Worm (Caenorhabditis elegans) whole organism, midembryonic: ENCODE results near the gene C54D10.5.

Experiments used
- T22C8.4 ChIP-seq: fragments of 200-800 bp; sonication (Bioruptor generic); IDR thresholded peaks from 2 replicates; pipeline ENCODE4 v1.3.6; 2022; ENCODE audit warnings: missing genetic modification characterization, missing compliant biosample characterization
- cog-1 ChIP-seq: sonication (generic microtip); optimal IDR thresholded peaks from 2 replicates; lab custom pipeline; 2016; ENCODE audit warnings: missing genetic modification characterization, missing compliant biosample characterization
- flt-1 ChIP-seq: fragments of 200-800 bp; sonication (Bioruptor generic); IDR thresholded peaks from 2 replicates; pipeline ENCODE4 v1.3.6; 2022; ENCODE audit warnings: missing genetic modification characterization, missing compliant biosample characterization
- klf-2 ChIP-seq: fragments of 200-800 bp; sonication (Bioruptor generic); conservative IDR thresholded peaks from 2 replicates; pipeline ENCODE4 v1.3.6; 2022; ENCODE audit warnings: missing genetic modification reagents, missing genetic modification characterization, missing compliant biosample characterization
- med-1 ChIP-seq: sonication (generic microtip); optimal IDR thresholded peaks from 2 replicates; lab custom pipeline; 2017; ENCODE audit warnings: missing genetic modification characterization, mild to moderate bottlenecking, missing compliant biosample characterization, antibody characterized with exemption, missing genetic modification reagents; ENCODE audit not compliant: insufficient read depth
- ref-1 ChIP-seq: fragments of 200-800 bp; sonication (Bioruptor generic); conservative IDR thresholded peaks from 2 replicates; pipeline ENCODE4 v1.3.6; 2022; ENCODE audit warnings: missing genetic modification reagents, missing genetic modification characterization, missing compliant biosample characterization
- tab-1 ChIP-seq: fragments of 200-800 bp; sonication (Bioruptor generic); IDR thresholded peaks from 2 replicates; pipeline ENCODE4 v1.3.6; 2022; ENCODE audit warnings: missing genetic modification characterization, missing compliant biosample characterization
- ztf-23 ChIP-seq: fragments of 200-800 bp; sonication (Bioruptor generic); IDR thresholded peaks from 2 replicates; pipeline ENCODE4 v1.3.6; 2022; ENCODE audit warnings: missing genetic modification reagents, missing genetic modification characterization, missing compliant biosample characterization
- ztf-29 ChIP-seq: fragments of 200-800 bp; sonication (Bioruptor generic); IDR thresholded peaks from 2 replicates; pipeline ENCODE4 v1.3.6; 2022; ENCODE audit warnings: missing genetic modification reagents, missing genetic modification characterization, missing compliant biosample characterization

The C54D10.5 gene

ce11 chrV:12429039-12429438 lies at the start of gene C54D10.5:
Gene C54D10.5, plus strand, starts transcription at chrV:12429339.
- TF ChIP-seq tab-1 (GFP tag; lab: Robert Waterston, UW) (no peak), med-1 (GFP tag; lab: Kevin White, UChicago) (no peak), T22C8.4 (no peak), flt-1 (GFP tag; lab: Robert Waterston, UW) (no peak), ztf-23 (GFP tag; lab: Robert Waterston, UW) (no peak), cog-1 (tag; lab: Kevin White, UChicago) (no peak)

ce11 chrV:12386154-12386553 lies 43.0 kb upstream of the C54D10.5 start, which contains the start of gene K01D12.15:
Gene K01D12.15, plus strand, starts transcription at chrV:12386454.
- no peak for TF ChIP-seq klf-2 (GFP tag; lab: Robert Waterston, UW)
- TF ChIP-seq ztf-29 (GFP tag; lab: Robert Waterston, UW) = no peak
- no peak for TF ChIP-seq T22C8.4
- no peak for TF ChIP-seq tab-1 (GFP tag; lab: Robert Waterston, UW)
- no peak for TF ChIP-seq flt-1 (GFP tag; lab: Robert Waterston, UW)
- no peak for TF ChIP-seq cog-1 (tag; lab: Kevin White, UChicago)
- TF ChIP-seq ztf-23 (GFP tag; lab: Robert Waterston, UW) = no peak
- TF ChIP-seq med-1 (GFP tag; lab: Kevin White, UChicago) = no peak
- no peak for TF ChIP-seq ref-1 (GFP tag; lab: Robert Waterston, UW)

- no peak for TF ChIP-seq ztf-29 (GFP tag; lab: Robert Waterston, UW)
- no peak for TF ChIP-seq ref-1 (GFP tag; lab: Robert Waterston, UW)
- TF ChIP-seq ztf-23 (GFP tag; lab: Robert Waterston, UW) = no peak
- no peak for TF ChIP-seq T22C8.4
- TF ChIP-seq tab-1 (GFP tag; lab: Robert Waterston, UW) = no peak
- TF ChIP-seq cog-1 (tag; lab: Kevin White, UChicago) = no peak
- TF ChIP-seq med-1 (GFP tag; lab: Kevin White, UChicago) = no peak
- no peak for TF ChIP-seq flt-1 (GFP tag; lab: Robert Waterston, UW)
- TF ChIP-seq klf-2 (GFP tag; lab: Robert Waterston, UW) = no peak
Measured at ce11 chrV:12395699-12396098, 33.4 kb upstream of the C54D10.5 start, which contains the start of gene twk-14. Gene twk-14, minus strand, starts transcription at chrV:12395706.

DNA sequence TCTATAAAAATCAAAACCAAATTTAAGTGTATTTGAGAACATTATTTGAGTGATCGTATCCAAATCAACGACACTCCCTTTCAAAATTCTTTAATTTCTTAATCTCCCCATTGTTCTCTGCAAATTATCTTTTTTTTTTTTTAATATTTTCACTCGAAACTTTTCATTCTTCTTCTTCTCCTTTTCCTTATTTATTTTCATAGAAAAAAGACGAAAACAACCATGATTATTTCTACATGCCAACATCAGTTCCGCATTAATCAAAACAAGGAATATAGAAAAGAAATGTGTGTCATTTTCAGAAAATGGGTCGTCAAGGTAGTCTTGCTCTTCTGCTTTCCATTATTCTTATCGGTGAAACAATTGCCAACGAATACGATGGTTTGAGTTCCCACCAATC lies 31.6 kb upstream of the C54D10.5 start, which contains the start of gene K01D12.5:
TSS of gene K01D12.5 (plus strand) at position 301 of the 400 bp plus-strand sequence.
- TF ChIP-seq ztf-29 (GFP tag; lab: Robert Waterston, UW) = no peak
- no peak for TF ChIP-seq klf-2 (GFP tag; lab: Robert Waterston, UW)
- no peak for TF ChIP-seq tab-1 (GFP tag; lab: Robert Waterston, UW)
- TF ChIP-seq med-1 (GFP tag; lab: Kevin White, UChicago) = no peak
- TF ChIP-seq cog-1 (tag; lab: Kevin White, UChicago) = no peak
- no peak for TF ChIP-seq flt-1 (GFP tag; lab: Robert Waterston, UW)
- TF ChIP-seq ztf-23 (GFP tag; lab: Robert Waterston, UW) = no peak
- TF ChIP-seq T22C8.4 = no peak
- TF ChIP-seq ref-1 (GFP tag; lab: Robert Waterston, UW) = no peak

ce11 chrV:12400677-12401236 lies 28.4 kb upstream of the C54D10.5 start, which contains the start of the genes K01D12.20 and miga-1:
Gene K01D12.20, minus strand, starts transcription at chrV:12400814.
Gene miga-1, minus strand, starts transcription at chrV:12400859.
- TF ChIP-seq tab-1 (GFP tag; lab: Robert Waterston, UW) (no peak), med-1 (GFP tag; lab: Kevin White, UChicago) (no peak), cog-1 (tag; lab: Kevin White, UChicago) (no peak), ztf-29 (GFP tag; lab: Robert Waterston, UW) (no peak), ref-1 (GFP tag; lab: Robert Waterston, UW) (no peak), flt-1 (GFP tag; lab: Robert Waterston, UW) (no peak), ztf-23 (GFP tag; lab: Robert Waterston, UW) (no peak), T22C8.4 (no peak), klf-2 (GFP tag; lab: Robert Waterston, UW) (no peak)

ce11 chrV:12401383-12401782 lies 27.8 kb upstream of the C54D10.5 start, which contains the start of gene K01D12.7:
Gene K01D12.7, minus strand, starts transcription at chrV:12401483.
- TF ChIP-seq med-1 (GFP tag; lab: Kevin White, UChicago) (no peak), klf-2 (GFP tag; lab: Robert Waterston, UW) (no peak), cog-1 (tag; lab: Kevin White, UChicago) (no peak), flt-1 (GFP tag; lab: Robert Waterston, UW) (no peak)

ce11 chrV:12402355-12402754 lies 26.8 kb upstream of the C54D10.5 start, which contains the start of gene K01D12.8:
Gene K01D12.8, plus strand, starts transcription at chrV:12402655.
- no peak for TF ChIP-seq klf-2 (GFP tag; lab: Robert Waterston, UW)
- no peak for TF ChIP-seq T22C8.4
- no peak for TF ChIP-seq flt-1 (GFP tag; lab: Robert Waterston, UW)
- no peak for TF ChIP-seq tab-1 (GFP tag; lab: Robert Waterston, UW)
- no peak for TF ChIP-seq ref-1 (GFP tag; lab: Robert Waterston, UW)
- no peak for TF ChIP-seq med-1 (GFP tag; lab: Kevin White, UChicago)
- no peak for TF ChIP-seq ztf-29 (GFP tag; lab: Robert Waterston, UW)
- TF ChIP-seq ztf-23 (GFP tag; lab: Robert Waterston, UW) = no peak
- no peak for TF ChIP-seq cog-1 (tag; lab: Kevin White, UChicago)

DNA sequence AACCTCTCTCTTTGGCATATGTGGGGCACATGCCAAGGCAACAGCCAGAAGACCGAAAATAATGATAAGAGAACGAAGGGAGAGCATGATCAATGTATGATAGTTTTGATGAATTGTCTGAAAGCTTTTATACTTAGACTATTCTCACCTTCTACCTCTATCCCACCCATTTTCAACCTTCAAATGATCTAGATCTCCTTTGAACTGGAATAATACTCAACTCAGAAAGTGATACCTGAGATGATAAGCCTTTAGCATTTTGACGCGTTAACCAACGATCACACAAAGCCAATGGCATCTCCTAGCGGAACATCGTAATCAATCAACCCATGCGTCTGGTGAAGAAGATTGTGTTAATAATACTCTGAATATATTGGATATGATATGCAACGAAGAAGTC lies 24.6 kb upstream of the C54D10.5 start, which contains the start of gene K01D12.9:
TSS of gene K01D12.9 (minus strand) at position 101 of the 400 bp plus-strand sequence.
- no peak for TF ChIP-seq klf-2 (GFP tag; lab: Robert Waterston, UW)
- no peak for TF ChIP-seq flt-1 (GFP tag; lab: Robert Waterston, UW)
- TF ChIP-seq T22C8.4 = no peak
- no peak for TF ChIP-seq cog-1 (tag; lab: Kevin White, UChicago)
- TF ChIP-seq tab-1 (GFP tag; lab: Robert Waterston, UW) = no peak
- no peak for TF ChIP-seq med-1 (GFP tag; lab: Kevin White, UChicago)
- no peak for TF ChIP-seq ztf-23 (GFP tag; lab: Robert Waterston, UW)
- no peak for TF ChIP-seq ztf-29 (GFP tag; lab: Robert Waterston, UW)
- no peak for TF ChIP-seq ref-1 (GFP tag; lab: Robert Waterston, UW)
